Fruit fly (Drosophila melanogaster): ENCODE data around the gene CG5131.

CG5131 gene

dm6 chr2L:17472582-17473524 is 11.4 kb upstream of the CG5131 start, which contains the start of gene BicD (continued):
- TF ChIP-seq HLHmδ (GFP tag; optimal IDR thresholded peaks at IDR 0.05) (peak; percentile 24), CG31365 (tag; optimal IDR thresholded peaks at IDR 0.05) (no peak), CG31224 (GFP tag; IDR thresholded peaks at IDR 0.05) (no peak), nerfin-2 (GFP tag; IDR thresholded peaks at IDR 0.05; ENCODE audit: partially characterized antibody) (peak; percentile 45), Fer3 (tag; optimal IDR thresholded peaks at IDR 0.05) (peak; percentile 5), aop (GFP tag; IDR thresholded peaks at IDR 0.05) (no peak), CG17385 (GFP tag; optimal IDR thresholded peaks at IDR 0.05) (peak; percentile 29), CG17328 (GFP tag; IDR thresholded peaks at IDR 0.05) (0 out of 2 replicates have a peak, but pooled peaks have one; percentile 26), CG17829 (tag; optimal IDR thresholded peaks at IDR 0.05) (peak; percentile 68), CG15601 (tag; optimal IDR thresholded peaks at IDR 0.05) (peak; percentile 68), Taf1 (GFP tag; IDR thresholded peaks at IDR 0.05) (no peak), rib (GFP tag; IDR thresholded peaks at IDR 0.05) (no peak), Stat92E (GFP tag; optimal IDR thresholded peaks at IDR 0.05) (peak in 1 of 3 experiments; percentile 17), mld (GFP tag; IDR thresholded peaks at IDR 0.05; ENCODE audit: partially characterized antibody) (no peak), CG11560 (tag; IDR thresholded peaks at IDR 0.05) (peak; percentile 97), CG34224 (GFP tag; IDR thresholded peaks at IDR 0.05; ENCODE audit: partially characterized antibody) (peak; percentile 50; the same call in 1 of the 3 replicates), CG6654 (GFP tag; optimal IDR thresholded peaks at IDR 0.05) (peak; percentile 14), CG9727 (GFP tag; optimal IDR thresholded peaks at IDR 0.05) (peak; percentile 28), CG5953 (GFP tag; IDR thresholded peaks at IDR 0.05) (no peak), CG17612 (GFP tag; IDR thresholded peaks at IDR 0.05) (0 out of 2 replicates have a peak, but pooled peaks have one; percentile 7), pho (GFP tag; optimal IDR thresholded peaks at IDR 0.05) (no peak), CG9797 (GFP tag; optimal IDR thresholded peaks at IDR 0.05) (peak; percentile 80), YL-1 (GFP tag; optimal IDR thresholded peaks at IDR 0.05) (peak; percentile 76), CG7745 (tag; optimal IDR thresholded peaks at IDR 0.05) (peak; percentile 9), CG17361 (GFP tag; IDR thresholded peaks at IDR 0.05) (0 out of 3 replicates have a peak, but pooled peaks have one; percentile 36), slbo (GFP tag; IDR thresholded peaks at IDR 0.05) (no peak), CG11696 (GFP tag; IDR thresholded peaks at IDR 0.05) (no peak), CG7987 (GFP tag; optimal IDR thresholded peaks at IDR 0.05) (no peak), cas (GFP tag; IDR thresholded peaks at IDR 0.05) (no peak), CG7928 (GFP tag; optimal IDR thresholded peaks at IDR 0.05) (peak; percentile 11), CG10366 (GFP tag; IDR thresholded peaks at IDR 0.05) (0 out of 2 replicates have a peak, but pooled peaks have one; percentile 8), odd (GFP tag; optimal IDR thresholded peaks at IDR 0.05) (peak; percentile 31), CG7963 (GFP tag; IDR thresholded peaks at IDR 0.05; ENCODE audit: partially characterized antibody) (0 out of 3 replicates have a peak, but pooled peaks have one; percentile 9), maf-S (GFP tag; optimal IDR thresholded peaks at IDR 0.05) (no peak), MBD-R2 (GFP tag; IDR thresholded peaks at IDR 0.05) (peak; percentile 52), Tbp (GFP tag; optimal IDR thresholded peaks at IDR 0.05) (no peak), CG2120 (GFP tag; optimal IDR thresholded peaks at IDR 0.05) (peak; percentile 14), az2 (GFP tag; optimal IDR thresholded peaks at IDR 0.05) (no peak), Trl (optimal IDR thresholded peaks at IDR 0.05) (peak in 1 of 2 experiments; percentile 17), Trl (GFP tag; optimal IDR thresholded peaks at IDR 0.05) (no peak), CoRest (tag; optimal IDR thresholded peaks at IDR 0.05) (peak; percentile 58), CG8359 (GFP tag; optimal IDR thresholded peaks at IDR 0.05; ENCODE audit: borderline replicate concordance) (no peak), chn (GFP tag; optimal IDR thresholded peaks at IDR 0.05) (no peak), stwl (tag; optimal IDR thresholded peaks at IDR 0.05) (peak; percentile 79), ab (GFP tag; optimal IDR thresholded peaks at IDR 0.05) (no peak), lab (GFP tag; optimal IDR thresholded peaks at IDR 0.05) (peak; percentile 31), Jarid2 (GFP tag; optimal IDR thresholded peaks at IDR 0.05) (peak; percentile 65), gcm (GFP tag; optimal IDR thresholded peaks at IDR 0.05) (no peak)
